Worm (Caenorhabditis elegans) whole organism, mixed stage, embryonic: ENCODE data around the gene atf-2.
A peak's percentile ranks its signal among the peaks of the same experiment; 100 is the strongest.

Source experiments
- M03D4.4 ChIP-seq: sonication (generic microtip); optimal IDR thresholded peaks from 2 replicates; lab custom pipeline; 2017; ENCODE audit warnings: mild to moderate bottlenecking, missing genetic modification characterization, missing compliant biosample characterization
- bed-3 ChIP-seq: fragments of 200-800 bp; sonication (Bioruptor generic); optimal IDR thresholded peaks from 3 replicates; lab custom pipeline; 2018; ENCODE audit warnings: mild to moderate bottlenecking, missing genetic modification characterization, moderate library complexity, missing compliant biosample characterization
- blmp-1 ChIP-seq: fragments of 150-350 bp; optimal IDR thresholded peaks from 2 replicates; lab custom pipeline; 2014; ENCODE audit warnings: missing biosample characterization, missing genetic modification characterization
- ceh-43 ChIP-seq: fragments of 200-800 bp; sonication (Bioruptor generic); optimal IDR thresholded peaks from 2 replicates; lab custom pipeline; 2018; ENCODE audit warnings: mild to moderate bottlenecking, missing genetic modification characterization, moderate library complexity, missing compliant biosample characterization
- ceh-83 ChIP-seq: fragments of 200-800 bp; sonication (Bioruptor generic); optimal IDR thresholded peaks from 2 replicates; lab custom pipeline; 2018; ENCODE audit warnings: mild to moderate bottlenecking, missing genetic modification characterization, missing compliant biosample characterization
- cnd-1 ChIP-seq: fragments of 200-800 bp; sonication (Bioruptor generic); optimal IDR thresholded peaks from 2 replicates; lab custom pipeline; 2018; ENCODE audit warnings: mild to moderate bottlenecking, missing genetic modification characterization, missing compliant biosample characterization
- drap-1 ChIP-seq: fragments of 200-800 bp; sonication (Bioruptor generic); optimal IDR thresholded peaks from 3 replicates; lab custom pipeline; 2018; ENCODE audit warnings: mild to moderate bottlenecking, missing genetic modification characterization, missing compliant biosample characterization
- flh-1 ChIP-seq: fragments of 200-800 bp; sonication (Bioruptor generic); optimal IDR thresholded peaks from 2 replicates; lab custom pipeline; 2018; ENCODE audit warnings: mild to moderate bottlenecking, missing genetic modification characterization, moderate library complexity, missing compliant biosample characterization
- ham-2 ChIP-seq: fragments of 200-800 bp; sonication (Bioruptor generic); optimal IDR thresholded peaks from 2 replicates; lab custom pipeline; 2018; ENCODE audit warnings: mild to moderate bottlenecking, missing genetic modification characterization, missing compliant biosample characterization
- hlh-1 ChIP-seq: fragments of 150-350 bp; optimal IDR thresholded peaks from 2 replicates; lab custom pipeline; 2014; ENCODE audit warnings: missing biosample characterization, missing genetic modification reagents, missing genetic modification characterization
- mab-5 ChIP-seq: fragments of 150-350 bp; optimal IDR thresholded peaks from 2 replicates; lab custom pipeline; 2014; ENCODE audit warnings: missing biosample characterization, missing genetic modification characterization
- mep-1 ChIP-seq: fragments of 150-350 bp; optimal IDR thresholded peaks from 2 replicates; lab custom pipeline; 2017; ENCODE audit warnings: missing biosample characterization, missing genetic modification reagents, missing genetic modification characterization, inconsistent platforms
- mls-2 ChIP-seq: sonication (generic microtip); optimal IDR thresholded peaks from 2 replicates; lab custom pipeline; 2016; ENCODE audit warnings: mild to moderate bottlenecking, missing genetic modification characterization, moderate library complexity, missing compliant biosample characterization
- nhr-12 ChIP-seq: fragments of 150-350 bp; optimal IDR thresholded peaks from 2 replicates; lab custom pipeline; 2014; ENCODE audit warnings: missing biosample characterization, missing genetic modification characterization
- nhr-2 ChIP-seq: fragments of 150-350 bp; optimal IDR thresholded peaks from 2 replicates; lab custom pipeline; 2014; ENCODE audit warnings: missing biosample characterization, missing genetic modification characterization
- nhr-237 ChIP-seq: fragments of 150-350 bp; optimal IDR thresholded peaks from 2 replicates; lab custom pipeline; 2014; ENCODE audit warnings: missing biosample characterization, missing genetic modification characterization
- nhr-28 ChIP-seq: fragments of 150-350 bp; optimal IDR thresholded peaks from 2 replicates; lab custom pipeline; 2014; ENCODE audit warnings: missing biosample characterization, missing genetic modification characterization
- nhr-76 ChIP-seq: sonication (generic microtip); optimal IDR thresholded peaks from 2 replicates; lab custom pipeline; 2017; ENCODE audit warnings: missing biosample characterization, missing genetic modification characterization
- pha-4 ChIP-seq: fragments of 150-350 bp; optimal IDR thresholded peaks from 2 replicates; lab custom pipeline; 2018; ENCODE audit warnings: missing biosample characterization, missing genetic modification reagents, missing genetic modification characterization
- snpc-4 ChIP-seq: fragments of 150-350 bp; optimal IDR thresholded peaks from 2 replicates; lab custom pipeline; 2014; ENCODE audit warnings: missing biosample characterization, missing genetic modification characterization
- sptf-1 ChIP-seq: sonication (generic microtip); optimal IDR thresholded peaks from 2 replicates; lab custom pipeline; 2017; ENCODE audit warnings: mild to moderate bottlenecking, missing genetic modification characterization, moderate library complexity, missing compliant biosample characterization
- tbx-8 ChIP-seq: fragments of 200-800 bp; sonication (Bioruptor generic); optimal IDR thresholded peaks from 2 replicates; lab custom pipeline; 2018; ENCODE audit warnings: mild to moderate bottlenecking, missing genetic modification characterization, moderate library complexity, missing compliant biosample characterization
- unc-120 ChIP-seq: sonication (generic microtip); optimal IDR thresholded peaks from 2 replicates; lab custom pipeline; 2017; ENCODE audit warnings: missing genetic modification characterization, missing compliant biosample characterization; ENCODE audit not compliant: poor library complexity, severe bottlenecking
- unc-39 ChIP-seq: fragments of 150-350 bp; optimal IDR thresholded peaks from 2 replicates; lab custom pipeline; 2014; ENCODE audit warnings: missing biosample characterization, missing genetic modification characterization
- unc-62 ChIP-seq: fragments of 150-350 bp; optimal IDR thresholded peaks from 2 replicates; lab custom pipeline; 2014; ENCODE audit warnings: missing biosample characterization, missing genetic modification reagents, missing genetic modification characterization
- zip-8 ChIP-seq: fragments of 150-350 bp; optimal IDR thresholded peaks from 2 replicates; lab custom pipeline; 2014; ENCODE audit warnings: missing biosample characterization, missing genetic modification characterization
- ztf-11 ChIP-seq: fragments of 150-350 bp; optimal IDR thresholded peaks from 2 replicates; lab custom pipeline; 2014; ENCODE audit warnings: missing biosample characterization, missing genetic modification characterization

Gene atf-2

ce11 chrII:8721955-8722524 is 29.7 kb upstream of the atf-2 start, which contains the start of gene trcs-2:
TSS of gene trcs-2 (plus strand) at chrII:8722474.
- TF ChIP-seq flh-1 (GFP tag; lab: Kevin White, UChicago) (no peak), mep-1 (tag; lab: Kevin White, UChicago) (no peak), pha-4 (no peak), nhr-2 (tag; lab: Kevin White, UChicago) (no peak), blmp-1 (tag; lab: Kevin White, UChicago) (no peak), ztf-11 (no peak), bed-3 (GFP tag; lab: Kevin White, UChicago) (no peak), sptf-1 (tag; lab: Kevin White, UChicago) (no peak), ceh-43 (GFP tag; lab: Kevin White, UChicago) (no peak), nhr-12 (no peak), mab-5 (no peak), nhr-76 (no peak), tbx-8 (no peak), unc-120 (tag; lab: Kevin White, UChicago) (no peak), unc-39 (tag; lab: Kevin White, UChicago) (no peak), mls-2 (tag; lab: Kevin White, UChicago) (no peak), snpc-4 (tag; lab: Kevin White, UChicago) (no peak)

- TF ChIP-seq tbx-8: no peak
- no peak for TF ChIP-seq ztf-11
- no peak for TF ChIP-seq M03D4.4 (tag; lab: Kevin White, UChicago)
- TF ChIP-seq pha-4: no peak
- no peak for TF ChIP-seq nhr-28
- TF ChIP-seq ceh-83 (GFP tag; lab: Kevin White, UChicago): no peak
- no peak for TF ChIP-seq mep-1 (tag; lab: Kevin White, UChicago)
- no peak for TF ChIP-seq unc-62
- no peak for TF ChIP-seq hlh-1 (tag; lab: Kevin White, UChicago)
- no peak for TF ChIP-seq bed-3 (GFP tag; lab: Kevin White, UChicago)
- no peak for TF ChIP-seq nhr-237 (tag; lab: Kevin White, UChicago)
- TF ChIP-seq ham-2 (GFP tag; lab: Kevin White, UChicago): no peak
Measured at ce11 chrII:8726700-8727099, 25.1 kb upstream of the atf-2 start, which contains the start of gene T01B7.9. TSS of gene T01B7.9 (minus strand) at chrII:8726800.

- TF ChIP-seq flh-1 (GFP tag; lab: Kevin White, UChicago): no peak
- TF ChIP-seq mab-5: no peak
- no peak for TF ChIP-seq unc-62
- TF ChIP-seq ceh-83 (GFP tag; lab: Kevin White, UChicago): no peak
- no peak for TF ChIP-seq sptf-1 (tag; lab: Kevin White, UChicago)
- no peak for TF ChIP-seq snpc-4 (tag; lab: Kevin White, UChicago)
- no peak for TF ChIP-seq nhr-12
- TF ChIP-seq pha-4: no peak
- no peak for TF ChIP-seq blmp-1 (tag; lab: Kevin White, UChicago)
- no peak for TF ChIP-seq hlh-1 (tag; lab: Kevin White, UChicago)
- no peak for TF ChIP-seq M03D4.4 (tag; lab: Kevin White, UChicago)
- no peak for TF ChIP-seq drap-1 (GFP tag; lab: Kevin White, UChicago)
- TF ChIP-seq bed-3 (GFP tag; lab: Kevin White, UChicago): no peak
- TF ChIP-seq, all 35 proteins: peak for 0
Measured at ce11 chrII:8730281-8730680, 21.5 kb upstream of the atf-2 start.

- no peak for TF ChIP-seq cnd-1 (tag; lab: Kevin White, UChicago)
- TF ChIP-seq tbx-8: no peak
- peak; percentile 86 for TF ChIP-seq pha-4
- TF ChIP-seq zip-8 (tag; lab: Kevin White, UChicago): peak; percentile 83
- TF ChIP-seq, all 35 proteins: peak for 2
Measured at ce11 chrII:8730960-8731693, 20.7 kb upstream of the atf-2 start.

- no peak for TF ChIP-seq unc-120 (tag; lab: Kevin White, UChicago)
- TF ChIP-seq pha-4: peak; percentile 96
- TF ChIP-seq, all 35 proteins: peak for 1
Measured at ce11 chrII:8731736-8732229, 20.0 kb upstream of the atf-2 start.
